Fruit fly (Drosophila melanogaster): ENCODE measurements around the gene Pgant5.

The Pgant5 gene

DNA sequence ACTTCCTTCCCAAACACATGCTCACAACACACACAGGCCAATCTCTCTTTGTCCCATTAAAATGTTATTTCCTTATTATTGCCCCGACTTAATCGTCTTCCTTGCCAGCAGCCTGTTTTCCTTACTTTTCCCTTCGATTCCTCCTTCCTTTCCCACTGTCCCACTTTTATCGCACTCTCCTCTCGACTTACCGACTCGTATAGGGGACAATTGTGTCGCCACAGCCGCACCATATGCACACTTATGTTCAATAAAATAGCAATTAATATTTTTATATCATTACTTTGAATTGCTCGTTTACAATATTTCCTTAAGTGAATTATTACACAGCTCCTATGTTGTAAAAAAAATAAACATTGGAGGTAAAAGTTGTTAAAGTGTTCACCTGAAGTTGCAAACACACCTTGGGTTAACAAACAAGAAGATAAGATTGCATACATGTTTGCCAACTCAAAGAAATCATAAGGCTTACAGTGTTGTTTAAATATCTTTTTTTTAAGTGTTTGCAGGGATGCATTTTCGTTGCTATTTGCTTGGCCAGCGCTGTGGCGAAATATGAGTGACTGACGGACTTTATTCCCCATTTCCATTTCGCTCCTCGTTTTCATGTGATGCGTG, 6.4 kb downstream of the Pgant5 start (continued):
- TF ChIP-seq vvl (GFP tag; IDR thresholded peaks at IDR 0.05) (peak; percentile 62; the same call in 1 of the 2 replicates), Tbp (GFP tag; optimal IDR thresholded peaks at IDR 0.05) (no peak), lilli (GFP tag; optimal IDR thresholded peaks at IDR 0.05) (peak; percentile 78), PHDP (tag; optimal IDR thresholded peaks at IDR 0.05) (peak; percentile 85), Med (GFP tag) (peak; percentile 93), Ssrp (tag; optimal IDR thresholded peaks at IDR 0.05) (peak; percentile 73), schlank (tag; optimal IDR thresholded peaks at IDR 0.05) (peak; percentile 36), Ptx1 (GFP tag; IDR thresholded peaks at IDR 0.05) (peak; percentile 72), CG8924 (tag; optimal IDR thresholded peaks at IDR 0.05) (peak; percentile 86), Ets97D (GFP tag; optimal IDR thresholded peaks at IDR 0.05) (peak; percentile 38), Elba2 (GFP tag; optimal IDR thresholded peaks at IDR 0.05) (no peak), jing (GFP tag; optimal IDR thresholded peaks at IDR 0.05) (peak; percentile 67), Myb (GFP tag; optimal IDR thresholded peaks at IDR 0.05) (peak; percentile 41), CG12299 (tag; optimal IDR thresholded peaks at IDR 0.05) (peak; percentile 70), wdn (GFP tag; IDR thresholded peaks at IDR 0.05) (no peak), az2 (GFP tag; optimal IDR thresholded peaks at IDR 0.05) (peak; percentile 78), CkIIα-i1 (GFP tag; IDR thresholded peaks at IDR 0.05) (no peak), caup (GFP tag; optimal IDR thresholded peaks at IDR 0.05; ENCODE audit: severe bottlenecking) (peak; percentile 66), gcm (GFP tag; optimal IDR thresholded peaks at IDR 0.05) (peak; percentile 83), CG3163 (GFP tag; optimal IDR thresholded peaks at IDR 0.05) (peak; percentile 11), CG2120 (GFP tag; optimal IDR thresholded peaks at IDR 0.05) (peak; percentile 70), bcd (GFP tag; optimal IDR thresholded peaks at IDR 0.05) (peak; percentile 72), unc-4 (GFP tag; IDR thresholded peaks at IDR 0.05; ENCODE audit: partially characterized antibody) (no peak), CG17912 (GFP tag; optimal IDR thresholded peaks at IDR 0.05) (no peak), vfl (GFP tag; optimal IDR thresholded peaks at IDR 0.05) (peak; percentile 36), otp (GFP tag; IDR thresholded peaks at IDR 0.05) (peak; percentile 70; the same call in 1 of the 3 replicates), CG17568 (GFP tag; optimal IDR thresholded peaks at IDR 0.05) (peak; percentile 47), CG13296 (GFP tag; optimal IDR thresholded peaks at IDR 0.05) (peak; percentile 85), hkb (optimal IDR thresholded peaks at IDR 0.05) (no peak), hkb (GFP tag; IDR thresholded peaks at IDR 0.05) (peak; percentile 79), CHES-1-like (GFP tag; optimal IDR thresholded peaks at IDR 0.05) (peak; percentile 39), GATAe (GFP tag; conservative IDR thresholded peaks at IDR 0.05) (no peak), YL-1 (GFP tag; optimal IDR thresholded peaks at IDR 0.05) (peak; percentile 17), lola (GFP tag; optimal IDR thresholded peaks at IDR 0.05) (peak in 1 of 3 experiments; percentile 67), H2.0 (GFP tag; IDR thresholded peaks at IDR 0.05) (peak; percentile 50; the same call in 1 of the 2 replicates), CG10565 (GFP tag; optimal IDR thresholded peaks at IDR 0.05) (peak; percentile 23), rib (GFP tag; IDR thresholded peaks at IDR 0.05) (0 out of 2 replicates have a peak, but pooled peaks have one; percentile 33), vnd (GFP tag; IDR thresholded peaks at IDR 0.05; ENCODE audit: partially characterized antibody) (no peak), E2f1 (GFP tag; IDR thresholded peaks at IDR 0.05) (no peak), Hmr (GFP tag; optimal IDR thresholded peaks at IDR 0.05) (peak; percentile 78), CTCF (GFP tag; optimal IDR thresholded peaks at IDR 0.05) (peak; percentile 34), CG3995 (GFP tag; optimal IDR thresholded peaks at IDR 0.05) (no peak), CG12071 (GFP tag; optimal IDR thresholded peaks at IDR 0.05) (peak; percentile 75), CG5953 (GFP tag; IDR thresholded peaks at IDR 0.05) (peak; percentile 60; the same call in 1 of the 2 replicates), crol (GFP tag; IDR thresholded peaks at IDR 0.05) (0 out of 2 replicates have a peak, but pooled peaks have one; percentile 29), lmd (GFP tag; IDR thresholded peaks at IDR 0.05) (peak; percentile 68), h (optimal IDR thresholded peaks at IDR 0.05) (no peak), CG4360 (GFP tag; IDR thresholded peaks at IDR 0.05) (0 out of 2 replicates have a peak, but pooled peaks have one; percentile 19), CG2678 (tag; optimal IDR thresholded peaks at IDR 0.05) (peak; percentile 90), Rx (GFP tag; IDR thresholded peaks at IDR 0.05) (peak; percentile 62), CG11696 (GFP tag; IDR thresholded peaks at IDR 0.05) (peak; percentile 86)
